Fruit fly (Drosophila melanogaster) whole organism, wandering third instar larva: Measurements from ENCODE around the gene CG2258.

Experiments used
- CrebA ChIP-seq: fragments of 200-800 bp; sonication (Bioruptor generic); optimal IDR thresholded peaks from 2 replicates; lab custom pipeline; 2016; ENCODE audit warnings: missing biosample characterization, mild to moderate bottlenecking, missing genetic modification characterization, borderline replicate concordance
- HLH106 ChIP-seq: fragments of 200-800 bp; optimal IDR thresholded peaks from 3 replicates; lab custom pipeline; 2019; ENCODE audit warnings: missing biosample characterization, mild to moderate bottlenecking, missing genetic modification characterization, moderate library complexity
- Jra ChIP-seq: sonication (Bioruptor generic); optimal IDR thresholded peaks from 2 replicates; lab custom pipeline; 2016; ENCODE audit warnings: missing biosample characterization, missing genetic modification characterization
- Myc ChIP-seq: fragments of >200 bp; optimal IDR thresholded peaks from 2 replicates; lab custom pipeline; 2017
- Vsx2 ChIP-seq: fragments of 200-300, 225-300 bp; sonication (Bioruptor generic); optimal IDR thresholded peaks from 2 replicates; lab custom pipeline; 2018; ENCODE audit warnings: missing biosample characterization, missing genetic modification characterization; ENCODE audit not compliant: partially characterized antibody
- dmrt93B ChIP-seq: fragments of 200-800 bp; sonication (Bioruptor generic); optimal IDR thresholded peaks from 2 replicates; lab custom pipeline; 2018; ENCODE audit warnings: missing biosample characterization, mild to moderate bottlenecking, missing genetic modification characterization
- dsf ChIP-seq: sonication (Bioruptor generic); optimal IDR thresholded peaks from 2 replicates; lab custom pipeline; 2016; ENCODE audit warnings: missing biosample characterization, missing genetic modification characterization, borderline replicate concordance
- h ChIP-seq: fragments of 200-800 bp; sonication (Bioruptor generic); optimal IDR thresholded peaks from 3 replicates; lab custom pipeline; 2016; ENCODE audit warnings: missing biosample characterization, mild to moderate bottlenecking, missing genetic modification characterization
- jim ChIP-seq: fragments of 175-275, 200-325 bp; sonication (Bioruptor generic); optimal IDR thresholded peaks from 2 replicates; lab custom pipeline; 2016; ENCODE audit warnings: missing biosample characterization, mild to moderate bottlenecking, missing genetic modification characterization
- pan ChIP-seq: fragments of >200 bp; optimal IDR thresholded peaks from 2 replicates; lab custom pipeline; 2017
- psq ChIP-seq: fragments of 200-800 bp; sonication (Bioruptor generic); optimal IDR thresholded peaks from 3 replicates; lab custom pipeline; 2017; ENCODE audit warnings: missing biosample characterization, mild to moderate bottlenecking, missing genetic modification characterization, moderate library complexity
- sage ChIP-seq: fragments of 200-800 bp; sonication (Bioruptor generic); optimal IDR thresholded peaks from 2 replicates; lab custom pipeline; 2016; ENCODE audit warnings: missing biosample characterization, mild to moderate bottlenecking, missing genetic modification characterization
- woc ChIP-seq: sonication (Bioruptor generic); optimal IDR thresholded peaks from 2 replicates; lab custom pipeline; 2016; ENCODE audit warnings: missing biosample characterization, mild to moderate bottlenecking, missing genetic modification characterization

dm6 chrX:8115717-8116311 lies 13.9 kb upstream of the CG2258 start, which contains the start of gene Gclc:
- TF ChIP-seq sage (GFP tag; lab: Kevin White, UChicago) (no peak), h (GFP tag; lab: Kevin White, UChicago) (no peak), Vsx2 (no peak), woc (no peak), jim (GFP tag; lab: Kevin White, UChicago) (no peak), HLH106 (tag; lab: Kevin White, UChicago) (no peak), dmrt93B (GFP tag; lab: Kevin White, UChicago) (no peak), CrebA (GFP tag; lab: Kevin White, UChicago) (no peak), pan (no peak), Jra (GFP tag; lab: Kevin White, UChicago) (no peak), dsf (GFP tag; lab: Kevin White, UChicago) (no peak), Myc (lab: Kevin White, UChicago) (peak; percentile 48), psq (no peak)
